Fruit fly (Drosophila melanogaster): ENCODE results near the gene RFeSP.

dm6 chr2L:1636520-1636919 lies 22.6 kb upstream of the RFeSP start:
- TF ChIP-seq fd59A (GFP tag; optimal IDR thresholded peaks at IDR 0.05) (no peak), CG6854 (GFP tag; optimal IDR thresholded peaks at IDR 0.05) (no peak), ss (GFP tag; optimal IDR thresholded peaks at IDR 0.05) (no peak), CG7368 (GFP tag; optimal IDR thresholded peaks at IDR 0.05) (no peak), Eip93F (GFP tag; optimal IDR thresholded peaks at IDR 0.05) (no peak), CG32006 (GFP tag; optimal IDR thresholded peaks at IDR 0.05) (no peak), CG8319 (GFP tag; optimal IDR thresholded peaks at IDR 0.05) (no peak), vri (GFP tag; optimal IDR thresholded peaks at IDR 0.05) (no peak)

All from whole organism, prepupa.